Worm (Caenorhabditis elegans) whole organism, late embryonic: ENCODE measurements around the gene srlf-10.

Experiments used
- F13H6.1 ChIP-seq: sonication (generic microtip); optimal IDR thresholded peaks from 2 replicates; lab custom pipeline; 2016; ENCODE audit warnings: missing genetic modification characterization, missing compliant biosample characterization
- K09A11.1 ChIP-seq: sonication (generic microtip); optimal IDR thresholded peaks from 2 replicates; lab custom pipeline; 2017; ENCODE audit warnings: antibody characterized with exemption, mild to moderate bottlenecking, missing genetic modification characterization, missing compliant biosample characterization; ENCODE audit not compliant: insufficient read depth
- T23F11.4 ChIP-seq: fragments of 200-800 bp; sonication (Bioruptor generic); optimal IDR thresholded peaks from 2 replicates; lab custom pipeline; 2018; ENCODE audit warnings: mild to moderate bottlenecking, missing genetic modification characterization, missing compliant biosample characterization
- ama-1 ChIP-seq: fragments of 150-350 bp; optimal IDR thresholded peaks from 2 replicates; lab custom pipeline; 2014
- ceh-2 ChIP-seq: sonication (generic microtip); optimal IDR thresholded peaks from 2 replicates; lab custom pipeline; 2016; ENCODE audit warnings: missing genotype, missing genetic modification characterization, missing compliant biosample characterization
- ceh-9 ChIP-seq: sonication (generic microtip); optimal IDR thresholded peaks from 2 replicates; lab custom pipeline; 2016; ENCODE audit warnings: mild to moderate bottlenecking, missing genetic modification characterization, inconsistent platforms, missing compliant biosample characterization
- dve-1 ChIP-seq: sonication (generic microtip); optimal IDR thresholded peaks from 2 replicates; lab custom pipeline; 2017; ENCODE audit warnings: antibody characterized with exemption, mild to moderate bottlenecking, missing genetic modification characterization, missing compliant biosample characterization
- eyg-1 ChIP-seq: sonication (generic microtip); optimal IDR thresholded peaks from 2 replicates; lab custom pipeline; 2016; ENCODE audit warnings: missing genotype, missing genetic modification characterization, missing compliant biosample characterization
- fkh-10 ChIP-seq: fragments of 150-350 bp; optimal IDR thresholded peaks from 2 replicates; lab custom pipeline; 2014; ENCODE audit warnings: missing biosample characterization, missing genetic modification reagents, missing genetic modification characterization
- pqm-1 ChIP-seq: sonication (generic microtip); optimal IDR thresholded peaks from 2 replicates; lab custom pipeline; 2016; ENCODE audit warnings: missing genetic modification characterization, missing compliant biosample characterization
- rnt-1 ChIP-seq: sonication (generic microtip); optimal IDR thresholded peaks from 2 replicates; lab custom pipeline; 2016; ENCODE audit warnings: missing genetic modification characterization, missing compliant biosample characterization
- unc-55 ChIP-seq: sonication (generic microtip); optimal IDR thresholded peaks from 2 replicates; lab custom pipeline; 2017; ENCODE audit warnings: missing biosample characterization, missing genetic modification reagents, missing genetic modification characterization
- unc-86 ChIP-seq: sonication (generic microtip); optimal IDR thresholded peaks from 2 replicates; lab custom pipeline; 2016; ENCODE audit warnings: missing genetic modification characterization, missing compliant biosample characterization

DNA sequence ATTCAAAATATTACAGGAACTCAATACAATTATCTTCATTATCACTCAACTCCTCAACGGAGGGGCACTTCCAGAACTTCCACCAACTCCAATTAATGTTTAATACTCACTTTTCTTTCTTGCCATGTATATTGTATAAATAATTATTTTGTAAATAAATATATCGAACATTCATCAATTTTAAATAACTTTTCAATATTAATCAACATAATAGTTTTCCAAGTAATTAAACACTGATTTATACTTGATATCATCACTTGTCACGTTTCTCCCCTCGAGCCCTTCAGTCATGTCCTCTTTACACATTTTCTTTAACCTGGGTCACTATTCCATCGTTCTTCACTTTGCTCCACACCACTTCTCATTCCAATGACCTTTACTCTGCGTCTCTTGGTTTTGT lies 926 bp downstream of the srlf-10 start, which contains the start of gene mig-18:
- TF ChIP-seq F13H6.1 (tag; lab: Kevin White, UChicago) (no peak), unc-86 (tag; lab: Kevin White, UChicago) (no peak), pqm-1 (tag; lab: Kevin White, UChicago) (no peak), T23F11.4 (GFP tag; lab: Kevin White, UChicago) (no peak), eyg-1 (tag; lab: Kevin White, UChicago) (no peak), fkh-10 (no peak), dve-1 (no peak), K09A11.1 (tag; lab: Kevin White, UChicago) (no peak), ceh-9 (no peak), ama-1 (lab: Kevin White, UChicago) (no peak), rnt-1 (tag; lab: Kevin White, UChicago) (no peak), unc-55 (GFP tag; lab: Kevin White, UChicago) (no peak), ceh-2 (no peak)
